Worm (Caenorhabditis elegans) whole organism, L2 larva: Measurements from ENCODE around the gene C16C8.14.

Experiments
- C34F6.9 ChIP-seq: fragments of 150-350 bp; optimal IDR thresholded peaks from 2 replicates; lab custom pipeline; 2014; ENCODE audit warnings: missing biosample characterization, missing genetic modification characterization
- F13H6.1 ChIP-seq: sonication (generic microtip); optimal IDR thresholded peaks from 2 replicates; lab custom pipeline; 2016; ENCODE audit warnings: missing genetic modification characterization, missing compliant biosample characterization
- R02D3.7 ChIP-seq: fragments of 150-350 bp; optimal IDR thresholded peaks from 2 replicates; lab custom pipeline; 2014; ENCODE audit warnings: missing biosample characterization, missing genetic modification characterization
- ZK546.5 ChIP-seq: sonication (generic microtip); optimal IDR thresholded peaks from 2 replicates; lab custom pipeline; 2017; ENCODE audit warnings: missing biosample characterization, missing genetic modification characterization
- alr-1 ChIP-seq: fragments of 150-350 bp; optimal IDR thresholded peaks from 2 replicates; lab custom pipeline; 2014; ENCODE audit warnings: missing biosample characterization, missing genetic modification characterization
- aly-2 ChIP-seq: fragments of 150-350 bp; optimal IDR thresholded peaks from 2 replicates; lab custom pipeline; 2014; ENCODE audit warnings: missing biosample characterization, missing genetic modification characterization
- ama-1 ChIP-seq: fragments of 150-350 bp; optimal IDR thresholded peaks from 2 replicates; lab custom pipeline; 2018; ENCODE audit warnings: inconsistent platforms
- ceh-16 ChIP-seq: fragments of 150-350 bp; optimal IDR thresholded peaks from 2 replicates; lab custom pipeline; 2014; ENCODE audit warnings: missing biosample characterization, missing genetic modification characterization
- crh-2 ChIP-seq: sonication (generic microtip); optimal IDR thresholded peaks from 2 replicates; lab custom pipeline; 2017; ENCODE audit warnings: missing biosample characterization, missing genetic modification characterization
- dmd-4 ChIP-seq: sonication (generic microtip); optimal IDR thresholded peaks from 2 replicates; lab custom pipeline; 2017; ENCODE audit warnings: missing biosample characterization, missing genetic modification characterization
- egl-27 ChIP-seq: sonication (generic microtip); optimal IDR thresholded peaks from 3 replicates; lab custom pipeline; 2017; ENCODE audit warnings: missing biosample characterization, missing genetic modification reagents, missing genetic modification characterization
- elt-1 ChIP-seq: fragments of 150-350 bp; optimal IDR thresholded peaks from 2 replicates; lab custom pipeline; 2014; ENCODE audit warnings: missing biosample characterization, missing genetic modification characterization
- gmeb-1 ChIP-seq: fragments of 150-350 bp; optimal IDR thresholded peaks from 2 replicates; lab custom pipeline; 2014; ENCODE audit warnings: missing biosample characterization, missing genetic modification characterization
- lin-11 ChIP-seq: fragments of 150-350 bp; sonication (generic microtip); optimal IDR thresholded peaks from 2 replicates; lab custom pipeline; 2014; ENCODE audit warnings: missing biosample characterization, missing genetic modification characterization, inconsistent platforms, mixed read lengths
- lin-13 ChIP-seq: fragments of 150-350 bp; optimal IDR thresholded peaks from 2 replicates; lab custom pipeline; 2014; ENCODE audit warnings: missing biosample characterization, missing genetic modification reagents, missing genetic modification characterization
- lsy-2 ChIP-seq, 2 experiments: fragments of 150-350 bp in 1 of 2; sonication (generic microtip) in 1 of 2; optimal IDR thresholded peaks; 2 replicates each; lab custom pipeline; 2014 to 2017; ENCODE audit warnings: missing biosample characterization in 2 of 2, missing genetic modification characterization in 2 of 2
- mbf-1 ChIP-seq: sonication (generic microtip); optimal IDR thresholded peaks from 2 replicates; lab custom pipeline; 2017; ENCODE audit warnings: missing biosample characterization, missing genetic modification characterization
- mdl-1 ChIP-seq, 2 experiments: fragments of 150-350 bp in 1 of 2; sonication (generic microtip) in 1 of 2; optimal IDR thresholded peaks; 2 replicates each; lab custom pipeline; 2017; ENCODE audit warnings: missing biosample characterization in 2 of 2, missing genetic modification characterization in 2 of 2
- nhr-10 ChIP-seq: sonication (generic microtip); optimal IDR thresholded peaks from 2 replicates; lab custom pipeline; 2017; ENCODE audit warnings: missing biosample characterization, missing genetic modification characterization
- nhr-11 ChIP-seq: fragments of 150-350 bp; optimal IDR thresholded peaks from 2 replicates; lab custom pipeline; 2014; ENCODE audit warnings: missing biosample characterization, missing genetic modification characterization
- nhr-12 ChIP-seq: fragments of 150-350 bp; optimal IDR thresholded peaks from 2 replicates; lab custom pipeline; 2014; ENCODE audit warnings: missing biosample characterization, missing genetic modification characterization
- nhr-129 ChIP-seq: fragments of 150-350 bp; optimal IDR thresholded peaks from 2 replicates; lab custom pipeline; 2014; ENCODE audit warnings: missing biosample characterization, missing genetic modification characterization
- nhr-21 ChIP-seq: fragments of 150-350 bp; optimal IDR thresholded peaks from 2 replicates; lab custom pipeline; 2014; ENCODE audit warnings: missing biosample characterization, missing genetic modification characterization
- nhr-23 ChIP-seq: fragments of 150-350 bp; optimal IDR thresholded peaks from 2 replicates; lab custom pipeline; 2014; ENCODE audit warnings: missing biosample characterization, missing genetic modification reagents, missing genetic modification characterization
- nhr-25 ChIP-seq: fragments of 150-350 bp; sonication (generic microtip); optimal IDR thresholded peaks from 3 replicates; lab custom pipeline; 2014; ENCODE audit warnings: missing biosample characterization, missing genetic modification characterization
- nhr-77 ChIP-seq: fragments of 150-350 bp; optimal IDR thresholded peaks from 2 replicates; lab custom pipeline; 2014; ENCODE audit warnings: missing biosample characterization, missing genetic modification characterization
- peb-1 ChIP-seq: fragments of 150-350 bp; optimal IDR thresholded peaks from 2 replicates; lab custom pipeline; 2014; ENCODE audit warnings: missing biosample characterization, missing genetic modification characterization
- sem-4 ChIP-seq: fragments of 150-350 bp; optimal IDR thresholded peaks from 2 replicates; lab custom pipeline; 2014; ENCODE audit warnings: missing biosample characterization, missing genetic modification reagents, missing genetic modification characterization
- skn-1 ChIP-seq: sonication (generic microtip); optimal IDR thresholded peaks from 2 replicates; lab custom pipeline; 2017; ENCODE audit warnings: missing biosample characterization, missing genetic modification characterization
- sma-3 ChIP-seq: sonication (generic microtip); optimal IDR thresholded peaks from 2 replicates; lab custom pipeline; 2016; ENCODE audit warnings: missing genetic modification reagents, missing genetic modification characterization, missing compliant biosample characterization
- sma-9 ChIP-seq, 2 experiments: fragments of 150-350 bp in 1 of 2; sonication (generic microtip) in 1 of 2; optimal IDR thresholded peaks; 2 replicates each; lab custom pipeline; 2014 to 2016; ENCODE audit warnings: missing genetic modification characterization in 2 of 2, mild to moderate bottlenecking in 1 of 2, missing biosample characterization in 1 of 2, missing compliant biosample characterization in 1 of 2, missing genetic modification reagents in 1 of 2, moderate library complexity in 1 of 2
- snpc-4 ChIP-seq: fragments of 150-350 bp; optimal IDR thresholded peaks from 2 replicates; lab custom pipeline; 2014; ENCODE audit warnings: missing biosample characterization, missing genetic modification characterization
- unc-39 ChIP-seq: fragments of 150-350 bp; optimal IDR thresholded peaks from 2 replicates; lab custom pipeline; 2014; ENCODE audit warnings: missing biosample characterization, missing genetic modification characterization
- unc-55 ChIP-seq: fragments of 150-350 bp; sonication (generic microtip); optimal IDR thresholded peaks from 3 replicates; lab custom pipeline; 2014; ENCODE audit warnings: missing biosample characterization, missing genetic modification reagents, missing genetic modification characterization
- zag-1 ChIP-seq: fragments of 150-350 bp; optimal IDR thresholded peaks from 2 replicates; lab custom pipeline; 2014; ENCODE audit warnings: missing biosample characterization, missing genetic modification characterization
- ztf-11 ChIP-seq: sonication (generic microtip); optimal IDR thresholded peaks from 2 replicates; lab custom pipeline; 2017; ENCODE audit warnings: missing biosample characterization, missing genetic modification characterization
- ztf-4 ChIP-seq: fragments of 150-350 bp; optimal IDR thresholded peaks from 2 replicates; lab custom pipeline; 2014; ENCODE audit warnings: missing biosample characterization, missing genetic modification characterization

The C16C8.14 gene

DNA sequence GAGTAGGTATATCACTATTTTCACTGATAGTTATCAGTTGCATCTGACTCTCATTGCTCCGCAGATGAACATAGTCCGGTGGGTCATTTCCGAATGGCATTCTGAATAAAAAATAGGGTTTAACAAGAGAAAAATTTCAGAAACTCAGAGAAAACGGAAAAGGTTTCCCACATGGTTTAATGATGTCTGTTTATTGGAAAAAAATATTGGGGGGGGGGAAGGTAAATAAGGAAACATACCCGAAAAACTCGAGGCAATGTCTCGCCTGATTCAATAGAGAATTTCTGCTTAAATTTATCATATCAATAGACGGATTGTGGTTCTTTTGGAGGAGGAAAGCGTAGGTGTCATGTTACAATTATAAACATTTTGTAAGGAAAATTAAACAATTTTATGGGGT is 24.2 kb upstream of the C16C8.14 start, which contains the start of gene nep-11:
nep-11 (minus strand) TSS at position 101 of the 400 bp plus-strand sequence.
- TF ChIP-seq aly-2 (tag; lab: Kevin White, UChicago) = no peak
- no peak for TF ChIP-seq nhr-129
- no peak for TF ChIP-seq unc-39
- no peak for TF ChIP-seq egl-27
- TF ChIP-seq elt-1 (tag; lab: Kevin White, UChicago) = no peak
- TF ChIP-seq lsy-2 (tag; optimal IDR thresholded peaks at IDR 0.05; lab: Kevin White, UChicago) = no peak
- no peak for TF ChIP-seq mbf-1 (tag; lab: Kevin White, UChicago)
- TF ChIP-seq R02D3.7 (tag; lab: Kevin White, UChicago) = no peak
- TF ChIP-seq sem-4 (tag; lab: Kevin White, UChicago) = no peak
- no peak for TF ChIP-seq nhr-23 (tag; lab: Kevin White, UChicago)
- no peak for TF ChIP-seq alr-1 (tag; lab: Kevin White, UChicago)

DNA sequence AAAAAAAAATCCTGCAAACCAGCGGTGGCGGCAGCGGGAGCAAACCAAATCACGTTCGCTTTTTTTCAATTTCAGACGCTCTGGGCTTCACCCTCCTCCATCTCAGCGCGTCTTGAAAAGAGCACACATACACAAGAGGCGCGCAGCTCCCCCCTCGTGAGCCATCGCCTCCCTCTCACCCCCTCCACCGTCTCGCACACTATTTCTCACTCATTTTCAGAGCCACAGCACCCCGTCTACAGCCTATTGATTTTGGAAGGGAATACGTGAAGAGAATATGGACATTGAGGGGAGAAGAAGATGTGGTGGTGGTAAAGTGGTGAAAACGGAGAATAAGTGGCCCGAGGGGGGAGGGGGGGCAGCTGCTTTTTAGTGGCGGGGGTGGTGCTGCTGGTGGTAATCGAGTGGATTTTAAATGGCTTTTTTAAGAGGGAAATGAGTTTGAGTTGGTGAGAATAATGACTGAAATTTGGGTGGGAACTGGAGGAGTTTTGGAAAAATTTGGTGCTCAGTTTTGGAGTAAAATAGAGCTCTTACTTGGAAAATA is 21.4 kb upstream of the C16C8.14 start:
- TF ChIP-seq nhr-25 (tag; lab: Kevin White, UChicago) = no peak
- peak in 1 of 2 experiments; percentile 51 for TF ChIP-seq mdl-1 (tag; optimal IDR thresholded peaks at IDR 0.05; lab: Kevin White, UChicago)
- TF ChIP-seq unc-55 = peak; percentile 73
- TF ChIP-seq elt-1 (tag; lab: Kevin White, UChicago) = no peak
- TF ChIP-seq sma-9 (GFP tag; optimal IDR thresholded peaks at IDR 0.05; lab: Kevin White, UChicago) = no peak
- TF ChIP-seq sma-9 (tag; optimal IDR thresholded peaks at IDR 0.05; lab: Kevin White, UChicago) = no peak
- TF ChIP-seq lsy-2 (tag; optimal IDR thresholded peaks at IDR 0.05; lab: Kevin White, UChicago) = peak in 1 of 2 experiments; percentile 49
- TF ChIP-seq peb-1 (tag; lab: Kevin White, UChicago) = no peak
- TF ChIP-seq ZK546.5 (tag; lab: Kevin White, UChicago) = no peak
- TF ChIP-seq nhr-10 (tag; lab: Kevin White, UChicago) = no peak
- TF ChIP-seq alr-1 (tag; lab: Kevin White, UChicago) = no peak
- peak; percentile 0 for TF ChIP-seq crh-2 (tag; lab: Kevin White, UChicago)
- TF ChIP-seq sma-3 (GFP tag; lab: Kevin White, UChicago) = no peak
- TF ChIP-seq nhr-129 = peak; percentile 22
- no peak for TF ChIP-seq nhr-11 (tag; lab: Kevin White, UChicago)
- TF ChIP-seq zag-1 = peak; percentile 9
- no peak for TF ChIP-seq ztf-4 (tag; lab: Kevin White, UChicago)
- peak; percentile 17 for TF ChIP-seq lin-13 (GFP tag; lab: Kevin White, UChicago)
- TF ChIP-seq nhr-21 (tag; lab: Kevin White, UChicago) = no peak
- TF ChIP-seq skn-1 (tag; lab: Kevin White, UChicago) = no peak
- no peak for TF ChIP-seq nhr-77 (tag; lab: Kevin White, UChicago)
- TF ChIP-seq snpc-4 (tag; lab: Kevin White, UChicago) = peak; percentile 12
- peak; percentile 66 for TF ChIP-seq lin-11 (tag; lab: Kevin White, UChicago)
- no peak for TF ChIP-seq ama-1 (lab: Kevin White, UChicago)
- peak; percentile 56 for TF ChIP-seq C34F6.9 (tag; lab: Kevin White, UChicago)
- no peak for TF ChIP-seq ceh-16 (tag; lab: Kevin White, UChicago)
- TF ChIP-seq nhr-23 (tag; lab: Kevin White, UChicago) = no peak
- peak; percentile 1 for TF ChIP-seq F13H6.1 (tag; lab: Kevin White, UChicago)
- TF ChIP-seq, all 48 proteins: peak for 11

- no peak for TF ChIP-seq ztf-4 (tag; lab: Kevin White, UChicago)
- TF ChIP-seq nhr-12 (tag; lab: Kevin White, UChicago) = no peak
- no peak for TF ChIP-seq dmd-4 (tag; lab: Kevin White, UChicago)
- no peak for TF ChIP-seq gmeb-1 (tag; lab: Kevin White, UChicago)
- peak; percentile 27 for TF ChIP-seq unc-55
- no peak for TF ChIP-seq skn-1 (tag; lab: Kevin White, UChicago)
- no peak for TF ChIP-seq elt-1 (tag; lab: Kevin White, UChicago)
- no peak for TF ChIP-seq ztf-11 (tag; lab: Kevin White, UChicago)
Measured at ce11 chrII:3429400-3429799, 20.2 kb upstream of the C16C8.14 start, which contains the start of gene C16C8.18. C16C8.18 (plus strand) TSS chrII:3429700.
